Worm (Caenorhabditis elegans) whole organism, L2 larva: ENCODE results near the gene sma-4.

Experiments used
- Y55F3AM.14 ChIP-seq: fragments of 200-800 bp; sonication (Bioruptor generic); optimal IDR thresholded peaks from 2 replicates; lab custom pipeline; 2018; ENCODE audit warnings: mild to moderate bottlenecking, missing genetic modification characterization, missing compliant biosample characterization
- crh-2 ChIP-seq: sonication (generic microtip); optimal IDR thresholded peaks from 2 replicates; lab custom pipeline; 2017; ENCODE audit warnings: missing biosample characterization, missing genetic modification characterization
- egl-27 ChIP-seq: sonication (generic microtip); optimal IDR thresholded peaks from 3 replicates; lab custom pipeline; 2017; ENCODE audit warnings: missing biosample characterization, missing genetic modification reagents, missing genetic modification characterization
- elt-3 ChIP-seq: sonication (generic microtip); optimal IDR thresholded peaks from 2 replicates; lab custom pipeline; 2017; ENCODE audit warnings: missing biosample characterization, missing genetic modification characterization
- lsy-2 ChIP-seq, 2 experiments: fragments of 150-350 bp in 1 of 2; sonication (generic microtip) in 1 of 2; optimal IDR thresholded peaks; 2 replicates each; lab custom pipeline; 2014 to 2017; ENCODE audit warnings: missing biosample characterization in 2 of 2, missing genetic modification characterization in 2 of 2
- mdl-1 ChIP-seq, 2 experiments: fragments of 150-350 bp in 1 of 2; sonication (generic microtip) in 1 of 2; optimal IDR thresholded peaks; 2 replicates each; lab custom pipeline; 2017; ENCODE audit warnings: missing biosample characterization in 2 of 2, missing genetic modification characterization in 2 of 2
- unc-39 ChIP-seq: fragments of 150-350 bp; optimal IDR thresholded peaks from 2 replicates; lab custom pipeline; 2014; ENCODE audit warnings: missing biosample characterization, missing genetic modification characterization
- unc-62 ChIP-seq: fragments of 150-350 bp; optimal IDR thresholded peaks from 2 replicates; lab custom pipeline; 2014; ENCODE audit warnings: missing biosample characterization, missing genetic modification reagents, missing genetic modification characterization
- zag-1 ChIP-seq: fragments of 150-350 bp; optimal IDR thresholded peaks from 2 replicates; lab custom pipeline; 2014; ENCODE audit warnings: missing biosample characterization, missing genetic modification characterization
- ztf-4 ChIP-seq: fragments of 150-350 bp; optimal IDR thresholded peaks from 2 replicates; lab custom pipeline; 2014; ENCODE audit warnings: missing biosample characterization, missing genetic modification characterization

- no peak for TF ChIP-seq unc-39 (tag; lab: Kevin White, UChicago)
- no peak for TF ChIP-seq unc-62 (GFP tag; lab: Kevin White, UChicago)
- no peak for TF ChIP-seq mdl-1 (tag; optimal IDR thresholded peaks at IDR 0.05; lab: Kevin White, UChicago)
- no peak for TF ChIP-seq crh-2 (tag; lab: Kevin White, UChicago)
- no peak for TF ChIP-seq zag-1 (tag; lab: Kevin White, UChicago)
- TF ChIP-seq Y55F3AM.14 (GFP tag; lab: Kevin White, UChicago): no peak
- TF ChIP-seq lsy-2 (tag; optimal IDR thresholded peaks at IDR 0.05; lab: Kevin White, UChicago): no peak
- TF ChIP-seq egl-27: no peak
- no peak for TF ChIP-seq ztf-4 (tag; lab: Kevin White, UChicago)
- no peak for TF ChIP-seq elt-3 (tag; lab: Kevin White, UChicago)
Observed at ce11 chrIII:5810012-5810411, 6.0 kb upstream of the sma-4 start.
